Worm (Caenorhabditis elegans): ENCODE results near the gene Y9C2UA.1.

DNA sequence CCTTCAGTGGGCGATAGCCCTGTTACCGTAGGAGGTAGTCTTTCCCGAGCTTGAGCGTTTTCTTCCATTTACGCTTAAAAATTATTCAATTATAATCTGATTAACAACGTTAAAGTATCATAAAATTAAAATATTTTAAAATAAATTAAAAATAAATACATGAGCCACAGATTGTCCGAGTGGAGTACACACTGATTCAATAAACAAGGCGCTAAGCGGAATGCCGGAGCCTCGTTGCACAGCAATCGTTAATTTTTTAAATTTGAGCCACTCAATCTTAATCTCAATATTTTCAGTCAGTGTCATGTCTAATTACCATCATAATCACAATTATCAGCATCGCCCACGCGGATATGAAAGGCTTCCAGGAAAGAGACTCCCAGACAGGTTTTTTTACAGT lies 37.6 kb downstream of the Y9C2UA.1 start, which contains the start of the genes sec-5 and pir-1:
- no peak for TF ChIP-seq him-1 (tag; optimal IDR thresholded peaks at IDR 0.05)
- TF ChIP-seq dao-5 (tag; optimal IDR thresholded peaks at IDR 0.05), result no peak

All from whole organism, L4/young adult.